Worm (Caenorhabditis elegans) whole organism, mixed stage, embryonic: Measurements from ENCODE around the gene ugtp-1.

Experiments used
- blmp-1 ChIP-seq: fragments of 150-350 bp; optimal IDR thresholded peaks from 2 replicates; lab custom pipeline; 2014; ENCODE audit warnings: missing biosample characterization, missing genetic modification characterization
- ceh-39 ChIP-seq: fragments of 150-350 bp; optimal IDR thresholded peaks from 2 replicates; lab custom pipeline; 2014; ENCODE audit warnings: missing biosample characterization, missing genetic modification characterization
- ceh-43 ChIP-seq: fragments of 200-800 bp; sonication (Bioruptor generic); optimal IDR thresholded peaks from 2 replicates; lab custom pipeline; 2018; ENCODE audit warnings: mild to moderate bottlenecking, missing genetic modification characterization, moderate library complexity, missing compliant biosample characterization
- elt-3 ChIP-seq: fragments of 150-350 bp; optimal IDR thresholded peaks from 2 replicates; lab custom pipeline; 2014; ENCODE audit warnings: missing biosample characterization, missing genetic modification characterization
- lin-32 ChIP-seq: fragments of 200-800 bp; sonication (Bioruptor generic); optimal IDR thresholded peaks from 2 replicates; lab custom pipeline; 2018; ENCODE audit warnings: mild to moderate bottlenecking, missing genetic modification characterization, missing compliant biosample characterization
- mab-5 ChIP-seq: fragments of 150-350 bp; optimal IDR thresholded peaks from 2 replicates; lab custom pipeline; 2014; ENCODE audit warnings: missing biosample characterization, missing genetic modification characterization
- nhr-12 ChIP-seq: fragments of 150-350 bp; optimal IDR thresholded peaks from 2 replicates; lab custom pipeline; 2014; ENCODE audit warnings: missing biosample characterization, missing genetic modification characterization
- nhr-237 ChIP-seq: fragments of 150-350 bp; optimal IDR thresholded peaks from 2 replicates; lab custom pipeline; 2014; ENCODE audit warnings: missing biosample characterization, missing genetic modification characterization
- nhr-76 ChIP-seq: sonication (generic microtip); optimal IDR thresholded peaks from 2 replicates; lab custom pipeline; 2017; ENCODE audit warnings: missing biosample characterization, missing genetic modification characterization
- sem-2 ChIP-seq: fragments of 200-800 bp; sonication (Bioruptor generic); optimal IDR thresholded peaks from 2 replicates; lab custom pipeline; 2018; ENCODE audit warnings: mild to moderate bottlenecking, missing genetic modification characterization, missing compliant biosample characterization

ce11 chrIII:8769253-8769652 is 18.7 kb upstream of the ugtp-1 start, which contains the start of gene K02D10.1:
- TF ChIP-seq lin-32 (GFP tag; lab: Kevin White, UChicago) (no peak), blmp-1 (tag; lab: Kevin White, UChicago) (no peak), nhr-237 (tag; lab: Kevin White, UChicago) (no peak), elt-3 (tag; lab: Kevin White, UChicago) (no peak), ceh-39 (tag; lab: Kevin White, UChicago) (no peak), ceh-43 (GFP tag; lab: Kevin White, UChicago) (no peak), mab-5 (tag; lab: Kevin White, UChicago) (no peak), sem-2 (GFP tag; lab: Kevin White, UChicago) (no peak), nhr-12 (tag; lab: Kevin White, UChicago) (no peak), nhr-76 (no peak)
